Worm (Caenorhabditis elegans): ENCODE measurements around the gene cwp-3.

DNA sequence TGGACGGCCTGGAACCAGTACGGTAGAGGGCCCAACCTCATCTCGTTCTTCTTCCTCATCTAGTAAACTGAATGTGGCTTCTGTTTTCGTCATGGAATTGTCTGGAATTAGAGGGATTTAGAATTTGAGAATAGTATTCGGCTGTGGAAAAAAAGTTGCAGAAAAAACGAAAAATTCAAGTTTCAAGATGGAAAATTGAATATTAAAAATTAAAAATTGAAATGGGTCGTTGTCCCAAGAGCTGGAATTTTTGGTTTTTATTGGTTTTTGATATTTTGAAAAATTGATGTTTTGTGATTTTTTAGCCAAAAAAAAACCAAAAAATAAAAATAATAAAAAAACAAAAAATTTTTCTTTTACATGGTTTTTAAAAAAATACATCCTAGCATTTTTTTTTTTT, 36.8 kb upstream of the cwp-3 start, which contains the start of gene R02F11.3:
- TF ChIP-seq nhr-12 (tag; optimal IDR thresholded peaks at IDR 0.05) (no peak), pha-4 (tag; optimal IDR thresholded peaks at IDR 0.05) (no peak), mep-1 (tag; optimal IDR thresholded peaks at IDR 0.05) (no peak), lin-13 (tag; optimal IDR thresholded peaks at IDR 0.05) (no peak), ceh-39 (tag; optimal IDR thresholded peaks at IDR 0.05) (no peak)
